Worm (Caenorhabditis elegans) whole organism, L4/young adult: ENCODE measurements around the gene C08E3.15.
"Not testable (repeated sequence)": the region's sequence is repeated elsewhere in the genome, so short reads cannot be mapped to it uniquely, and the experiment has no call there.

Experiments used
- W03F9.2 ChIP-seq: fragments of 150-350 bp; optimal IDR thresholded peaks from 2 replicates; lab custom pipeline; 2014; ENCODE audit warnings: missing biosample characterization, missing genetic modification characterization
- dao-5 ChIP-seq: sonication (generic microtip); optimal IDR thresholded peaks from 2 replicates; lab custom pipeline; 2016; ENCODE audit warnings: missing genotype, missing genetic modification characterization, moderate library complexity, missing compliant biosample characterization
- him-1 ChIP-seq: sonication (generic microtip); optimal IDR thresholded peaks from 2 replicates; lab custom pipeline; 2016; ENCODE audit warnings: missing genotype, missing genetic modification reagents, missing genetic modification characterization, missing compliant biosample characterization

Gene C08E3.15

ce11 chrII:1651804-1652203 is 24.1 kb upstream of the C08E3.15 start, which contains the start of gene fbxb-16:
fbxb-16 (minus strand) TSS chrII:1651904.
- TF ChIP-seq dao-5 (tag; lab: Kevin White, UChicago) (no peak), W03F9.2 (no peak), him-1 (tag; lab: Kevin White, UChicago) (no peak)

ce11 chrII:1650502-1650901 is 22.8 kb upstream of the C08E3.15 start, which contains the start of gene fbxb-20:
fbxb-20 (minus strand) TSS chrII:1650602.
- no peak for TF ChIP-seq dao-5 (tag; lab: Kevin White, UChicago)
- TF ChIP-seq W03F9.2: no peak
- no peak for TF ChIP-seq him-1 (tag; lab: Kevin White, UChicago)

ce11 chrII:1648768-1649167 is 21.1 kb upstream of the C08E3.15 start, which contains the start of gene fbxb-21:
fbxb-21 (minus strand) TSS chrII:1648868.
- TF ChIP-seq W03F9.2 (no peak), dao-5 (tag; lab: Kevin White, UChicago) (no peak), him-1 (tag; lab: Kevin White, UChicago) (no peak)

- TF ChIP-seq him-1 (tag; lab: Kevin White, UChicago) (no peak), W03F9.2 (no peak), dao-5 (tag; lab: Kevin White, UChicago) (no peak)
These were observed 18.5 kb upstream of the C08E3.15 start, which contains the start of gene ZC204.17 for ce11 chrII:1646199-1646598. ZC204.17 (minus strand) TSS chrII:1646299.

- TF ChIP-seq dao-5 (tag; lab: Kevin White, UChicago): no peak
- TF ChIP-seq him-1 (tag; lab: Kevin White, UChicago): no peak
- no peak for TF ChIP-seq W03F9.2
These were observed 17.2 kb upstream of the C08E3.15 start, which contains the start of gene ZC204.6 for ce11 chrII:1644777-1645348. ZC204.6 (minus strand) TSS chrII:1644827.

ce11 chrII:1640496-1640895 is 12.8 kb upstream of the C08E3.15 start, which contains the start of gene srh-72:
srh-72 (minus strand) TSS chrII:1640596.
- no peak for TF ChIP-seq W03F9.2

ce11 chrII:1636392-1636791 is 8.7 kb upstream of the C08E3.15 start, which contains the start of gene srg-20:
srg-20 (plus strand) TSS chrII:1636692.
- not testable (repeated sequence) for TF ChIP-seq W03F9.2; him-1 (tag; lab: Kevin White, UChicago); dao-5 (tag; lab: Kevin White, UChicago)

ce11 chrII:1635969-1636368 is 8.3 kb upstream of the C08E3.15 start:
- TF ChIP-seq him-1 (tag; lab: Kevin White, UChicago) (no peak), W03F9.2 (no peak), dao-5 (tag; lab: Kevin White, UChicago) (no peak)

ce11 chrII:1633490-1633889 is 5.8 kb upstream of the C08E3.15 start, which contains the start of gene C08E3.1:
C08E3.1 (plus strand) TSS chrII:1633790.
- not testable (repeated sequence) for TF ChIP-seq W03F9.2; him-1 (tag; lab: Kevin White, UChicago); dao-5 (tag; lab: Kevin White, UChicago)

- TF ChIP-seq him-1 (tag; lab: Kevin White, UChicago); W03F9.2; dao-5 (tag; lab: Kevin White, UChicago): not testable (repeated sequence)
These were observed 4.5 kb upstream of the C08E3.15 start, which contains the start of gene C08E3.13 for ce11 chrII:1632216-1632615. C08E3.13 (minus strand) TSS chrII:1632316.

ce11 chrII:1625666-1626065 is 2.0 kb downstream of the C08E3.15 start, which contains the start of gene C08E3.14:
C08E3.14 (plus strand) TSS chrII:1625966.
- no peak for TF ChIP-seq W03F9.2

- no peak for TF ChIP-seq him-1 (tag; lab: Kevin White, UChicago)
- no peak for TF ChIP-seq W03F9.2
- TF ChIP-seq dao-5 (tag; lab: Kevin White, UChicago): no peak
These were observed 3.1 kb downstream of the C08E3.15 start, which contains the start of gene fbxa-160 for ce11 chrII:1624572-1624971. fbxa-160 (minus strand) TSS chrII:1624672.

- TF ChIP-seq dao-5 (tag; lab: Kevin White, UChicago) (no peak), him-1 (tag; lab: Kevin White, UChicago) (no peak), W03F9.2 (no peak)
These were observed 5.9 kb downstream of the C08E3.15 start for ce11 chrII:1621795-1622194.

- no peak for TF ChIP-seq him-1 (tag; lab: Kevin White, UChicago)
- TF ChIP-seq dao-5 (tag; lab: Kevin White, UChicago): no peak
- TF ChIP-seq W03F9.2: no peak
These were observed 6.5 kb downstream of the C08E3.15 start, which contains the start of gene fbxa-158 for ce11 chrII:1621180-1621579. fbxa-158 (minus strand) TSS chrII:1621280.
